Worm (Caenorhabditis elegans) whole organism, early embryonic: ENCODE measurements around the gene ugt-30.

Experiments
- B0310.2 ChIP-seq: sonication (generic microtip); optimal IDR thresholded peaks from 2 replicates; lab custom pipeline; 2016; ENCODE audit warnings: mild to moderate bottlenecking, missing genetic modification characterization, missing compliant biosample characterization
- F13C5.2 ChIP-seq: sonication (generic microtip); optimal IDR thresholded peaks from 2 replicates; lab custom pipeline; 2017; ENCODE audit warnings: mild to moderate bottlenecking, missing genetic modification characterization, inconsistent platforms, missing compliant biosample characterization
- ama-1 ChIP-seq: fragments of 150-350 bp; optimal IDR thresholded peaks from 2 replicates; lab custom pipeline; 2014
- ceh-13 ChIP-seq: fragments of 200-800 bp; sonication (Bioruptor generic); optimal IDR thresholded peaks from 2 replicates; lab custom pipeline; 2018; ENCODE audit warnings: mild to moderate bottlenecking, missing genetic modification characterization, missing compliant biosample characterization
- ets-7 ChIP-seq: sonication (generic microtip); optimal IDR thresholded peaks from 2 replicates; lab custom pipeline; 2016; ENCODE audit warnings: missing genotype, missing genetic modification characterization, missing compliant biosample characterization
- flt-1 ChIP-seq: fragments of 200-800 bp; sonication (Bioruptor generic); IDR thresholded peaks from 2 replicates; pipeline ENCODE4 v1.3.6; 2022; ENCODE audit warnings: missing genetic modification characterization, missing compliant biosample characterization
- hnd-1 ChIP-seq: sonication (generic microtip); optimal IDR thresholded peaks from 2 replicates; lab custom pipeline; 2016; ENCODE audit warnings: missing genetic modification characterization, missing compliant biosample characterization
- pes-1 ChIP-seq: fragments of 200-800 bp; sonication (Bioruptor generic); IDR thresholded peaks from 2 replicates; pipeline ENCODE4 v1.3.6; 2022; ENCODE audit warnings: missing genetic modification reagents, missing genetic modification characterization, missing compliant biosample characterization
- scrt-1 ChIP-seq: fragments of 200-800 bp; sonication (Bioruptor generic); IDR thresholded peaks from 2 replicates; pipeline ENCODE4 v1.3.6; 2022; ENCODE audit warnings: missing genetic modification characterization, missing compliant biosample characterization
- tbx-11 ChIP-seq: fragments of 200-800 bp; sonication (Bioruptor generic); IDR thresholded peaks from 2 replicates; pipeline ENCODE4 v1.3.6; 2022; ENCODE audit warnings: missing genetic modification characterization, missing compliant biosample characterization
- tbx-37 ChIP-seq: fragments of 200-800 bp; sonication (Bioruptor generic); conservative IDR thresholded peaks from 2 replicates; pipeline ENCODE4 v1.3.6; 2022; ENCODE audit warnings: missing genetic modification reagents, missing genetic modification characterization, missing compliant biosample characterization

DNA sequence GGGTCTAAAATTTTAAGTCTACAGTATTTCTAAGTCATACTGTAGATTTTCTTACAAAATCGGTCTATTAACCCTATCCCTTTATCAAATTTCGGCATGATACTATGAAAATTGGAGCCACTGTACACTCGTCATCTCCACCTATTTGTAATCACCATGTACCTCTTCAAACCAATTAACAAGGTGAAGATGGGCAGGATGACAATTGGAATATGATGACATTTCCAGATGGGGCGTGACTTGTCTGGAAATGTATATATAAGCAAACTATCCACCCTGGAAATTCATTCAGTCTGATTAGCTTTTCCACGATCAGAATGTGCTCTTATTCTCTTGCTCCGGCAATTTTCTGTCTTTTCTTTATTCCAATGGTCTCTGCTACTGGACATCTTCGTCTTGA is 15.8 kb downstream of the ugt-30 start, which contains the start of gene Y75B12A.2:
- no peak for TF ChIP-seq ama-1 (lab: Kevin White, UChicago)
- TF ChIP-seq F13C5.2 (tag; lab: Kevin White, UChicago) = no peak
- no peak for TF ChIP-seq ceh-13
- no peak for TF ChIP-seq tbx-11
- no peak for TF ChIP-seq scrt-1
- TF ChIP-seq hnd-1 = no peak
- no peak for TF ChIP-seq flt-1 (GFP tag; lab: Robert Waterston, UW)
- no peak for TF ChIP-seq tbx-37
- no peak for TF ChIP-seq B0310.2 (tag; lab: Kevin White, UChicago)
- TF ChIP-seq ets-7 (tag; lab: Kevin White, UChicago) = no peak
- TF ChIP-seq pes-1 (GFP tag; lab: Robert Waterston, UW) = no peak
